Worm (Caenorhabditis elegans) whole organism, L4 larva: ENCODE results near the gene atz-1.

Experiments
- R02D3.7 ChIP-seq: fragments of 150-350 bp; sonication (generic microtip); optimal IDR thresholded peaks from 3 replicates; lab custom pipeline; 2014; ENCODE audit warnings: missing biosample characterization, missing genetic modification characterization
- aly-2 ChIP-seq: sonication (generic microtip); optimal IDR thresholded peaks from 2 replicates; lab custom pipeline; 2018; ENCODE audit warnings: missing biosample characterization, missing genetic modification characterization
- egl-27 ChIP-seq: sonication (generic microtip); optimal IDR thresholded peaks from 3 replicates; lab custom pipeline; 2017; ENCODE audit warnings: missing biosample characterization, missing genetic modification reagents, missing genetic modification characterization
- lin-15B ChIP-seq: fragments of 150-350 bp; sonication (generic microtip); optimal IDR thresholded peaks from 3 replicates; lab custom pipeline; 2014; ENCODE audit warnings: missing biosample characterization, missing genetic modification characterization
- lin-39 ChIP-seq: fragments of 150-350 bp; optimal IDR thresholded peaks from 2 replicates; lab custom pipeline; 2014; ENCODE audit warnings: missing biosample characterization, missing genetic modification reagents, missing genetic modification characterization
- lsy-2 ChIP-seq, 2 experiments: fragments of 150-350 bp in 1 of 2; sonication (generic microtip) in 1 of 2; optimal IDR thresholded peaks; 2 replicates each; lab custom pipeline; 2014 to 2017; ENCODE audit warnings: missing biosample characterization in 2 of 2, missing genetic modification characterization in 2 of 2
- mes-2 ChIP-seq: sonication (generic microtip); optimal IDR thresholded peaks from 2 replicates; lab custom pipeline; 2016; ENCODE audit warnings: missing genotype, mild to moderate bottlenecking, missing genetic modification characterization, missing compliant biosample characterization; ENCODE audit not compliant: poor library complexity, severe bottlenecking
- nhr-10 ChIP-seq: fragments of 150-350 bp; optimal IDR thresholded peaks from 2 replicates; lab custom pipeline; 2014; ENCODE audit warnings: missing biosample characterization, missing genetic modification characterization
- nhr-237 ChIP-seq: sonication (generic microtip); optimal IDR thresholded peaks from 2 replicates; lab custom pipeline; 2017; ENCODE audit warnings: missing biosample characterization, missing genetic modification characterization
- nhr-48 ChIP-seq: sonication (generic microtip); optimal IDR thresholded peaks from 2 replicates; lab custom pipeline; 2016; ENCODE audit warnings: mild to moderate bottlenecking, missing genetic modification characterization, missing compliant biosample characterization

DNA sequence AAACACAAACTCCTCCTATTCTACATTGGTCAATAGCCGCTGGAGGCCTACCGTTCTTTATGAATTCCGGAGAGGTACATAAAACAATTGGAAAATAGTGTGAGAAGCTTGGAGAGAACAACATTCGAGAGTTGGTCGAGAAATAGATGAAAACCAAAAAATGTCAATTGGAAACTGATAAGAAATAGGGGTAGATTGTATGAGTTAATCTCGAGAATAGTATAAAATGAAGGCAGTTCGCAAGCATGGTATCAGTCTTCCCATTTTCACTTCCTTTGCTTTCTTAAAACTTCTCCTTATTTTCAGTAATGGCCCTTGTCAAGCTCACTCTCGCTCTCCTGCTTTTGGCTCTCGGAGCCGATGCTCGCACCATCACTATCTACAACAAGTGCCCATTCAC is 6.9 kb upstream of the atz-1 start, which contains the start of gene thn-2:
- TF ChIP-seq nhr-237 (tag; lab: Kevin White, UChicago) (no peak), nhr-10 (tag; lab: Kevin White, UChicago) (no peak), R02D3.7 (tag; lab: Kevin White, UChicago) (no peak), lsy-2 (tag; optimal IDR thresholded peaks at IDR 0.05; lab: Kevin White, UChicago) (no peak), lin-39 (no peak), nhr-48 (tag; lab: Kevin White, UChicago) (no peak), aly-2 (tag; lab: Kevin White, UChicago) (no peak), egl-27 (tag; lab: Kevin White, UChicago) (no peak), lin-15B (tag; lab: Kevin White, UChicago) (no peak), mes-2 (tag; lab: Kevin White, UChicago) (no peak)
